Fruit fly (Drosophila melanogaster): ENCODE measurements around the gene Gyc89Db.

The Gyc89Db gene

dm6 chr3R:16483877-16484417 lies 7.0 kb downstream of the Gyc89Db start, which contains the start of gene Der-2 (continued):
- TF ChIP-seq CG8388 (GFP tag; optimal IDR thresholded peaks at IDR 0.05): no peak
- peak; percentile 67 for TF ChIP-seq Ets65A (GFP tag)
- TF ChIP-seq CG6765 (GFP tag; optimal IDR thresholded peaks at IDR 0.05): no peak
- peak; percentile 92 for TF ChIP-seq bbx (GFP tag; IDR thresholded peaks at IDR 0.05; ENCODE audit: partially characterized antibody)
- TF ChIP-seq tup (GFP tag; optimal IDR thresholded peaks at IDR 0.05): no peak
- no peak for TF ChIP-seq D19B (GFP tag; optimal IDR thresholded peaks at IDR 0.05)
- TF ChIP-seq CG17328 (GFP tag; IDR thresholded peaks at IDR 0.05): no peak
- no peak for TF ChIP-seq ewg (GFP tag; optimal IDR thresholded peaks at IDR 0.05)
- TF ChIP-seq CG13287 (GFP tag; IDR thresholded peaks at IDR 0.05; ENCODE audit: partially characterized antibody): peak; percentile 97
- TF ChIP-seq CG3726 (GFP tag; IDR thresholded peaks at IDR 0.05): no peak
- TF ChIP-seq grn (GFP tag; optimal IDR thresholded peaks at IDR 0.05): no peak
- peak; percentile 64 for TF ChIP-seq Abd-B (GFP tag; optimal IDR thresholded peaks at IDR 0.05)
- no peak for TF ChIP-seq kay (GFP tag; optimal IDR thresholded peaks at IDR 0.05)
- TF ChIP-seq gfzf (GFP tag; optimal IDR thresholded peaks at IDR 0.05): no peak
- TF ChIP-seq Max (GFP tag; optimal IDR thresholded peaks at IDR 0.05): no peak
- no peak for TF ChIP-seq CG4424 (GFP tag; optimal IDR thresholded peaks at IDR 0.05)
- TF ChIP-seq sima (GFP tag; optimal IDR thresholded peaks at IDR 0.05): no peak
- TF ChIP-seq CG4730 (GFP tag; IDR thresholded peaks at IDR 0.05): no peak
- TF ChIP-seq croc (GFP tag; conservative IDR thresholded peaks at IDR 0.05): no peak
- TF ChIP-seq CG32767 (GFP tag; IDR thresholded peaks at IDR 0.05): no peak
- TF ChIP-seq zen2 (GFP tag; IDR thresholded peaks at IDR 0.05; ENCODE audit: partially characterized antibody): peak; percentile 93
- TF ChIP-seq vnd (GFP tag; IDR thresholded peaks at IDR 0.05; ENCODE audit: partially characterized antibody): peak; percentile 78
- TF ChIP-seq CG6175 (GFP tag; IDR thresholded peaks at IDR 0.05): no peak
- TF ChIP-seq BtbVII (GFP tag; optimal IDR thresholded peaks at IDR 0.05): no peak
- TF ChIP-seq Deaf1 (tag; optimal IDR thresholded peaks at IDR 0.05): no peak
- TF ChIP-seq CG18764 (GFP tag; optimal IDR thresholded peaks at IDR 0.05): no peak
- no peak for TF ChIP-seq CG10959 (GFP tag; IDR thresholded peaks at IDR 0.05)
- TF ChIP-seq stwl (tag; optimal IDR thresholded peaks at IDR 0.05): peak; percentile 57
- no peak for TF ChIP-seq Drgx (GFP tag; IDR thresholded peaks at IDR 0.05)
- TF ChIP-seq CG14441 (GFP tag; IDR thresholded peaks at IDR 0.05): no peak
- no peak for TF ChIP-seq CG12236 (GFP tag; optimal IDR thresholded peaks at IDR 0.05)
- peak; percentile 66 for TF ChIP-seq Med (GFP tag)
- TF ChIP-seq CG12391 (tag; optimal IDR thresholded peaks at IDR 0.05): no peak
- TF ChIP-seq HmgD (GFP tag; optimal IDR thresholded peaks at IDR 0.05): no peak
- no peak for TF ChIP-seq ro (GFP tag; IDR thresholded peaks at IDR 0.05)
- TF ChIP-seq danr (GFP tag; IDR thresholded peaks at IDR 0.05): no peak

dm6 chr3R:16485487-16486233 lies 8.8 kb downstream of the Gyc89Db start:
- TF ChIP-seq cg (GFP tag; optimal IDR thresholded peaks at IDR 0.05) (no peak), stc (GFP tag; IDR thresholded peaks at IDR 0.05) (no peak), Mes4 (GFP tag; optimal IDR thresholded peaks at IDR 0.05) (no peak), CG10267 (tag; optimal IDR thresholded peaks at IDR 0.05) (no peak), CkIIα-i1 (GFP tag; IDR thresholded peaks at IDR 0.05) (no peak), sisA (GFP tag; IDR thresholded peaks at IDR 0.05) (no peak), tio (GFP tag; optimal IDR thresholded peaks at IDR 0.05) (no peak), CG8478 (optimal IDR thresholded peaks at IDR 0.05) (peak; percentile 66), kay (GFP tag; optimal IDR thresholded peaks at IDR 0.05) (no peak), CG6175 (GFP tag; IDR thresholded peaks at IDR 0.05) (no peak), lab (GFP tag; optimal IDR thresholded peaks at IDR 0.05) (no peak), H15 (GFP tag; IDR thresholded peaks at IDR 0.05) (no peak), Med (GFP tag) (peak; percentile 59), gsb (GFP tag; IDR thresholded peaks at IDR 0.05) (no peak), dysf (GFP tag; IDR thresholded peaks at IDR 0.05) (no peak), luna (GFP tag; optimal IDR thresholded peaks at IDR 0.05) (no peak), fd96Cb (tag; optimal IDR thresholded peaks at IDR 0.05) (no peak)

Measured in whole organism, embryonic.